Worm (Caenorhabditis elegans): ENCODE data around the gene T14G8.6.

The T14G8.6 gene

ce11 chrX:12876795-12877530 is 14.3 kb upstream of the T14G8.6 start, which contains the start of gene bcat-1 (continued):
- TF ChIP-seq blmp-1 (tag; optimal IDR thresholded peaks at IDR 0.05), result no peak
- TF ChIP-seq elt-2 (tag; optimal IDR thresholded peaks at IDR 0.05), result peak; percentile 56
- no peak for TF ChIP-seq nhr-11 (tag; optimal IDR thresholded peaks at IDR 0.05)
- TF ChIP-seq xbp-1 (tag; optimal IDR thresholded peaks at IDR 0.05), result peak; percentile 69
- TF ChIP-seq hpl-2 (GFP tag; optimal IDR thresholded peaks at IDR 0.05), result no peak

ce11 chrX:12875649-12876048 is 13.0 kb upstream of the T14G8.6 start:
- TF ChIP-seq jun-1 (tag; optimal IDR thresholded peaks at IDR 0.05), result no peak
- no peak for TF ChIP-seq nhr-19 (GFP tag; conservative IDR thresholded peaks at IDR 0.05)
- TF ChIP-seq aly-2 (tag; optimal IDR thresholded peaks at IDR 0.05), result no peak
- no peak for TF ChIP-seq C34B4.2 (tag; optimal IDR thresholded peaks at IDR 0.05)
- TF ChIP-seq nhr-47 (tag; optimal IDR thresholded peaks at IDR 0.05), result no peak
- peak; percentile 13 for TF ChIP-seq unc-130 (tag; optimal IDR thresholded peaks at IDR 0.05)
- no peak for TF ChIP-seq dsc-1 (tag; optimal IDR thresholded peaks at IDR 0.05)
- TF ChIP-seq fkh-8 (tag; optimal IDR thresholded peaks at IDR 0.05), result peak; percentile 54
- TF ChIP-seq efl-3 (GFP tag; optimal IDR thresholded peaks at IDR 0.05), result no peak
- no peak for TF ChIP-seq hlh-4 (tag; optimal IDR thresholded peaks at IDR 0.05)
- TF ChIP-seq isw-1 (GFP tag; IDR thresholded peaks at IDR 0.05), result no peak
- TF ChIP-seq elt-2 (tag; optimal IDR thresholded peaks at IDR 0.05), result peak; percentile 34
- TF ChIP-seq ceh-90 (tag; optimal IDR thresholded peaks at IDR 0.05), result no peak
- peak; percentile 18 for TF ChIP-seq skn-1 (tag; optimal IDR thresholded peaks at IDR 0.05)
- peak; percentile 6 for TF ChIP-seq snu-23 (GFP tag; optimal IDR thresholded peaks at IDR 0.05)
- TF ChIP-seq irx-1 (tag; optimal IDR thresholded peaks at IDR 0.05), result peak; percentile 11
- no peak for TF ChIP-seq tlp-1 (tag; optimal IDR thresholded peaks at IDR 0.05)
- no peak for TF ChIP-seq ces-1 (GFP tag; optimal IDR thresholded peaks at IDR 0.05)
- TF ChIP-seq elt-3 (tag; optimal IDR thresholded peaks at IDR 0.05), result no peak
- TF ChIP-seq mdl-1 (tag; optimal IDR thresholded peaks at IDR 0.05), result peak in 1 of 2 experiments; percentile 69
- peak; percentile 17 for TF ChIP-seq fkh-10 (GFP tag; optimal IDR thresholded peaks at IDR 0.05)
- no peak for TF ChIP-seq grh-1 (GFP tag; IDR thresholded peaks at IDR 0.05)
- no peak for TF ChIP-seq efl-1 (optimal IDR thresholded peaks at IDR 0.05)
- peak in 1 of 2 experiments; percentile 28 for TF ChIP-seq efl-1 (GFP tag; optimal IDR thresholded peaks at IDR 0.05 in 1 of 2)
- peak; percentile 73 for TF ChIP-seq nhr-85 (tag)
- peak; percentile 23 for TF ChIP-seq ztf-4 (tag; optimal IDR thresholded peaks at IDR 0.05)
- no peak for TF ChIP-seq ets-5 (GFP tag; IDR thresholded peaks at IDR 0.05)
- TF ChIP-seq rnt-1 (tag; optimal IDR thresholded peaks at IDR 0.05), result peak; percentile 18
- peak; percentile 41 for TF ChIP-seq lin-14 (GFP tag; optimal IDR thresholded peaks at IDR 0.05)
- no peak for TF ChIP-seq ceh-8 (GFP tag; optimal IDR thresholded peaks at IDR 0.05)
- peak; percentile 50 for TF ChIP-seq nhr-20 (tag; optimal IDR thresholded peaks at IDR 0.05)
- no peak for TF ChIP-seq zag-1 (tag; optimal IDR thresholded peaks at IDR 0.05)
- TF ChIP-seq ama-1 (optimal IDR thresholded peaks at IDR 0.05), result no peak
- peak in 1 of 2 experiments; percentile 20 for TF ChIP-seq lin-35 (GFP tag; optimal IDR thresholded peaks at IDR 0.05)
- TF ChIP-seq nhr-71 (tag; optimal IDR thresholded peaks at IDR 0.05), result peak; percentile 72
- no peak for TF ChIP-seq C16A3.4 (tag; optimal IDR thresholded peaks at IDR 0.05)

ce11 chrX:12874798-12875342 is 12.2 kb upstream of the T14G8.6 start:
- no peak for TF ChIP-seq elt-2 (tag; optimal IDR thresholded peaks at IDR 0.05)
- TF ChIP-seq nhr-84 (tag; optimal IDR thresholded peaks at IDR 0.05), result no peak
- peak; percentile 12 for TF ChIP-seq rnt-1 (tag; optimal IDR thresholded peaks at IDR 0.05)
- peak; percentile 57 for TF ChIP-seq blmp-1 (tag; optimal IDR thresholded peaks at IDR 0.05)
- peak; percentile 77 for TF ChIP-seq nhr-85 (tag)
- no peak for TF ChIP-seq egl-27 (tag; optimal IDR thresholded peaks at IDR 0.05)
- no peak for TF ChIP-seq efl-3 (GFP tag; optimal IDR thresholded peaks at IDR 0.05)
- TF ChIP-seq jun-1 (tag; optimal IDR thresholded peaks at IDR 0.05), result no peak
- TF ChIP-seq pqm-1 (tag; optimal IDR thresholded peaks at IDR 0.05), result no peak
- TF ChIP-seq ceh-8 (GFP tag; optimal IDR thresholded peaks at IDR 0.05), result no peak
- TF ChIP-seq ztf-11 (tag; optimal IDR thresholded peaks at IDR 0.05), result no peak
- no peak for TF ChIP-seq dpl-1 (GFP tag; optimal IDR thresholded peaks at IDR 0.05)
- TF ChIP-seq elt-3 (tag; optimal IDR thresholded peaks at IDR 0.05), result peak in 1 of 6 experiments; percentile 28

All from whole organism, L1 larva.